Worm (Caenorhabditis elegans) whole organism, mixed stage, embryonic: ENCODE data around the gene C08E8.6.

Source experiments
- M03D4.4 ChIP-seq: sonication (generic microtip); optimal IDR thresholded peaks from 2 replicates; lab custom pipeline; 2017; ENCODE audit warnings: mild to moderate bottlenecking, missing genetic modification characterization, missing compliant biosample characterization
- bed-3 ChIP-seq: fragments of 200-800 bp; sonication (Bioruptor generic); optimal IDR thresholded peaks from 3 replicates; lab custom pipeline; 2018; ENCODE audit warnings: mild to moderate bottlenecking, missing genetic modification characterization, moderate library complexity, missing compliant biosample characterization
- blmp-1 ChIP-seq: fragments of 150-350 bp; optimal IDR thresholded peaks from 2 replicates; lab custom pipeline; 2014; ENCODE audit warnings: missing biosample characterization, missing genetic modification characterization
- ceh-39 ChIP-seq: fragments of 150-350 bp; optimal IDR thresholded peaks from 2 replicates; lab custom pipeline; 2014; ENCODE audit warnings: missing biosample characterization, missing genetic modification characterization
- ceh-43 ChIP-seq: fragments of 200-800 bp; sonication (Bioruptor generic); optimal IDR thresholded peaks from 2 replicates; lab custom pipeline; 2018; ENCODE audit warnings: mild to moderate bottlenecking, missing genetic modification characterization, moderate library complexity, missing compliant biosample characterization
- ces-1 ChIP-seq: fragments of 150-350 bp; optimal IDR thresholded peaks from 2 replicates; lab custom pipeline; 2014; ENCODE audit warnings: missing biosample characterization, missing genetic modification reagents, missing genetic modification characterization
- cnd-1 ChIP-seq: fragments of 200-800 bp; sonication (Bioruptor generic); optimal IDR thresholded peaks from 2 replicates; lab custom pipeline; 2018; ENCODE audit warnings: mild to moderate bottlenecking, missing genetic modification characterization, missing compliant biosample characterization
- elt-1 ChIP-seq: sonication (generic microtip); optimal IDR thresholded peaks from 2 replicates; lab custom pipeline; 2017; ENCODE audit warnings: missing genetic modification characterization, mild to moderate bottlenecking, missing compliant biosample characterization, antibody characterized with exemption, moderate library complexity, borderline replicate concordance; ENCODE audit not compliant: insufficient read depth
- elt-3 ChIP-seq: fragments of 150-350 bp; optimal IDR thresholded peaks from 2 replicates; lab custom pipeline; 2014; ENCODE audit warnings: missing biosample characterization, missing genetic modification characterization
- flh-1 ChIP-seq: fragments of 200-800 bp; sonication (Bioruptor generic); optimal IDR thresholded peaks from 2 replicates; lab custom pipeline; 2018; ENCODE audit warnings: mild to moderate bottlenecking, missing genetic modification characterization, moderate library complexity, missing compliant biosample characterization
- hlh-1 ChIP-seq: fragments of 150-350 bp; optimal IDR thresholded peaks from 2 replicates; lab custom pipeline; 2014; ENCODE audit warnings: missing biosample characterization, missing genetic modification reagents, missing genetic modification characterization
- lin-13 ChIP-seq: fragments of 150-350 bp; optimal IDR thresholded peaks from 2 replicates; lab custom pipeline; 2014; ENCODE audit warnings: missing biosample characterization, missing genetic modification characterization
- lin-32 ChIP-seq: fragments of 200-800 bp; sonication (Bioruptor generic); optimal IDR thresholded peaks from 2 replicates; lab custom pipeline; 2018; ENCODE audit warnings: mild to moderate bottlenecking, missing genetic modification characterization, missing compliant biosample characterization
- lsy-2 ChIP-seq: fragments of 150-350 bp; optimal IDR thresholded peaks from 2 replicates; lab custom pipeline; 2014; ENCODE audit warnings: missing biosample characterization, missing genetic modification characterization
- mab-5 ChIP-seq: fragments of 150-350 bp; optimal IDR thresholded peaks from 2 replicates; lab custom pipeline; 2014; ENCODE audit warnings: missing biosample characterization, missing genetic modification characterization
- mep-1 ChIP-seq: fragments of 150-350 bp; optimal IDR thresholded peaks from 2 replicates; lab custom pipeline; 2017; ENCODE audit warnings: missing biosample characterization, missing genetic modification reagents, missing genetic modification characterization, inconsistent platforms
- mls-2 ChIP-seq: sonication (generic microtip); optimal IDR thresholded peaks from 2 replicates; lab custom pipeline; 2016; ENCODE audit warnings: mild to moderate bottlenecking, missing genetic modification characterization, moderate library complexity, missing compliant biosample characterization
- nhr-12 ChIP-seq: fragments of 150-350 bp; optimal IDR thresholded peaks from 2 replicates; lab custom pipeline; 2014; ENCODE audit warnings: missing biosample characterization, missing genetic modification characterization
- nhr-2 ChIP-seq: fragments of 150-350 bp; optimal IDR thresholded peaks from 2 replicates; lab custom pipeline; 2014; ENCODE audit warnings: missing biosample characterization, missing genetic modification characterization
- nhr-237 ChIP-seq: fragments of 150-350 bp; optimal IDR thresholded peaks from 2 replicates; lab custom pipeline; 2014; ENCODE audit warnings: missing biosample characterization, missing genetic modification characterization
- nhr-76 ChIP-seq: sonication (generic microtip); optimal IDR thresholded peaks from 2 replicates; lab custom pipeline; 2017; ENCODE audit warnings: missing biosample characterization, missing genetic modification characterization
- sem-2 ChIP-seq: fragments of 200-800 bp; sonication (Bioruptor generic); optimal IDR thresholded peaks from 2 replicates; lab custom pipeline; 2018; ENCODE audit warnings: mild to moderate bottlenecking, missing genetic modification characterization, missing compliant biosample characterization
- sptf-1 ChIP-seq: sonication (generic microtip); optimal IDR thresholded peaks from 2 replicates; lab custom pipeline; 2017; ENCODE audit warnings: mild to moderate bottlenecking, missing genetic modification characterization, moderate library complexity, missing compliant biosample characterization
- unc-62 ChIP-seq: fragments of 150-350 bp; optimal IDR thresholded peaks from 2 replicates; lab custom pipeline; 2014; ENCODE audit warnings: missing biosample characterization, missing genetic modification reagents, missing genetic modification characterization
- zip-8 ChIP-seq: fragments of 150-350 bp; optimal IDR thresholded peaks from 2 replicates; lab custom pipeline; 2014; ENCODE audit warnings: missing biosample characterization, missing genetic modification characterization
- ztf-11 ChIP-seq: fragments of 150-350 bp; optimal IDR thresholded peaks from 2 replicates; lab custom pipeline; 2014; ENCODE audit warnings: missing biosample characterization, missing genetic modification characterization

The C08E8.6 gene

ce11 chrV:18402743-18403142 is 34.5 kb upstream of the C08E8.6 start:
- no peak for TF ChIP-seq unc-62 (GFP tag; lab: Kevin White, UChicago)
- no peak for TF ChIP-seq M03D4.4 (tag; lab: Kevin White, UChicago)
- TF ChIP-seq mab-5 (tag; lab: Kevin White, UChicago): no peak
- no peak for TF ChIP-seq ceh-43 (GFP tag; lab: Kevin White, UChicago)
- TF ChIP-seq mls-2: no peak
- no peak for TF ChIP-seq lin-32 (GFP tag; lab: Kevin White, UChicago)
- no peak for TF ChIP-seq nhr-12 (tag; lab: Kevin White, UChicago)
- no peak for TF ChIP-seq nhr-237 (tag; lab: Kevin White, UChicago)
- no peak for TF ChIP-seq hlh-1 (tag; lab: Kevin White, UChicago)
- TF ChIP-seq, all 35 proteins: peak for 0

- TF ChIP-seq nhr-76: no peak
- no peak for TF ChIP-seq nhr-2 (tag; lab: Kevin White, UChicago)
- TF ChIP-seq zip-8 (tag; lab: Kevin White, UChicago): no peak
- no peak for TF ChIP-seq M03D4.4 (tag; lab: Kevin White, UChicago)
- no peak for TF ChIP-seq lin-32 (GFP tag; lab: Kevin White, UChicago)
- no peak for TF ChIP-seq hlh-1 (tag; lab: Kevin White, UChicago)
- no peak for TF ChIP-seq cnd-1 (tag; lab: Kevin White, UChicago)
- TF ChIP-seq nhr-237 (tag; lab: Kevin White, UChicago): no peak
- no peak for TF ChIP-seq elt-1 (tag; lab: Kevin White, UChicago)
- TF ChIP-seq, all 35 proteins: peak for 0
Measured at ce11 chrV:18397814-18398213, 29.6 kb upstream of the C08E8.6 start, which contains the start of gene Y51A2B.16. TSS of gene Y51A2B.16 (minus strand) at chrV:18397914.

ce11 chrV:18395649-18396048 is 27.4 kb upstream of the C08E8.6 start, which contains the start of gene Y51A2B.9:
TSS of gene Y51A2B.9 (minus strand) at chrV:18395749.
- TF ChIP-seq lin-13 (tag; lab: Kevin White, UChicago) (no peak), nhr-12 (tag; lab: Kevin White, UChicago) (no peak), mep-1 (tag; lab: Kevin White, UChicago) (no peak), mls-2 (no peak), nhr-76 (no peak)

- TF ChIP-seq ceh-43 (GFP tag; lab: Kevin White, UChicago) (no peak), flh-1 (GFP tag; lab: Kevin White, UChicago) (no peak), elt-3 (tag; lab: Kevin White, UChicago) (no peak), mls-2 (no peak), ztf-11 (no peak), cnd-1 (tag; lab: Kevin White, UChicago) (no peak), bed-3 (GFP tag; lab: Kevin White, UChicago) (no peak), hlh-1 (tag; lab: Kevin White, UChicago) (no peak)
Measured at ce11 chrV:18394203-18394602, 26.0 kb upstream of the C08E8.6 start, which contains the start of gene Y51A2B.6. TSS of gene Y51A2B.6 (minus strand) at chrV:18394303.

- TF ChIP-seq flh-1 (GFP tag; lab: Kevin White, UChicago) (no peak), sem-2 (GFP tag; lab: Kevin White, UChicago) (no peak), mep-1 (tag; lab: Kevin White, UChicago) (no peak), blmp-1 (tag; lab: Kevin White, UChicago) (no peak), nhr-2 (tag; lab: Kevin White, UChicago) (no peak), lin-13 (tag; lab: Kevin White, UChicago) (no peak), ces-1 (GFP tag; lab: Kevin White, UChicago) (no peak), lsy-2 (tag; lab: Kevin White, UChicago) (no peak), lin-32 (GFP tag; lab: Kevin White, UChicago) (no peak), ceh-43 (GFP tag; lab: Kevin White, UChicago) (no peak), bed-3 (GFP tag; lab: Kevin White, UChicago) (no peak), sptf-1 (no peak), ceh-39 (no peak), mls-2 (no peak), elt-3 (tag; lab: Kevin White, UChicago) (no peak), hlh-1 (tag; lab: Kevin White, UChicago) (no peak), nhr-237 (tag; lab: Kevin White, UChicago) (no peak), cnd-1 (tag; lab: Kevin White, UChicago) (no peak)
Measured at ce11 chrV:18389046-18389445, 20.8 kb upstream of the C08E8.6 start, which contains the start of the genes Y51A2B.4 and Y51A2B.5. TSS of gene Y51A2B.4 (minus strand) at chrV:18389146. TSS of gene Y51A2B.5 (plus strand) at chrV:18389277.

DNA sequence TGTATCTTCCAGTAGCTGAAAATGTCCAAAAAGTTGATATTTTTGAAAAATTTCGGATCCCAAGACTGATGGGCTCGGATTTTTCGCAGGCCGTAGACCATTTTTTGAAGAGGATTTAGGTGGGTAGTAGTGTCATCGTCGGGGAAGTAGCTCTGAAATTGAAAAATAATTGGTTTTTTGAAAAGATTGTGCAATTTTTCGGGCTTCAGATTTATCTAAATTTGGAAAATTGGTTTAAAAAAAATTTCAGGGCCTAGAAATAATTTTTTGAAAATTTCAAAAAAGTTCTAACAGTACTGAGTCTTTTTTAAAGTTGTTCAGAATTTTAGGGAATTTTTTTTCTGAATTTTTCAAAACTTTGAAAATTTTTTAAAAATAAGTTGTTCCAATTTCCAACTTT is 14.4 kb upstream of the C08E8.6 start, which contains the start of gene nhr-288:
TSS of gene nhr-288 (minus strand) at position 101 of the 400 bp plus-strand sequence.
- TF ChIP-seq lin-32 (GFP tag; lab: Kevin White, UChicago): no peak
- TF ChIP-seq, all 35 proteins: peak for 0
